Worm (Caenorhabditis elegans) whole organism, L4/young adult: ENCODE measurements around the gene K08E4.3.

Experiments
- W03F9.2 ChIP-seq: fragments of 150-350 bp; optimal IDR thresholded peaks from 2 replicates; lab custom pipeline; 2014; ENCODE audit warnings: missing biosample characterization, missing genetic modification characterization
- dao-5 ChIP-seq: sonication (generic microtip); optimal IDR thresholded peaks from 2 replicates; lab custom pipeline; 2016; ENCODE audit warnings: missing genotype, missing genetic modification characterization, moderate library complexity, missing compliant biosample characterization
- him-1 ChIP-seq: sonication (generic microtip); optimal IDR thresholded peaks from 2 replicates; lab custom pipeline; 2016; ENCODE audit warnings: missing genotype, missing genetic modification reagents, missing genetic modification characterization, missing compliant biosample characterization

DNA sequence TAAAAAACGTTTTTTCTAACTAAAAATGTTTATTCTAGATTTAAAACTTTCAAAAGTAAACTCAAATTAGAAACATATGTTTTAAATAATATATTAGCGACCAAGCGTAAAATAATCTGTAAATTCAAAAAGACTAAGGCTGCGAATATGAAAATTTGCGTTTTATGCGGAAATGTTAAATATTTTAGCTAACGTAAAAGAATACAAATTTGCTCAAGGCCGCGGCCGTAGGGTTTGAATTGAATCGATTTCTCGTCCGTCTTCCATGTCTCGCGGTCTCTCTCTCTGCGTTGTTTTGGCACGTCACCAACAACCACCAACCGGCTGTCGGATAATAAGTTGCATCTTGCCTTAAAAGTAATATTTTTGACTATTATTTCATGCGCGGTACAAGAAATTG, 36.3 kb downstream of the K08E4.3 start, which contains the start of gene F11A10.5:
- TF ChIP-seq dao-5 (tag; lab: Kevin White, UChicago) (no peak), W03F9.2 (tag; lab: Kevin White, UChicago) (no peak), him-1 (tag; lab: Kevin White, UChicago) (no peak)
